Fruit fly (Drosophila melanogaster) S2 (cell line): ENCODE measurements around the gene toe.

Source experiments
- CG8478 ChIP-seq: fragments of >200 bp; optimal IDR thresholded peaks from 2 replicates; lab custom pipeline; 2018
- CTCF ChIP-seq, 2 experiments: fragments of >200 bp; optimal IDR thresholded peaks; 2 replicates each; lab custom pipeline; 2018

dm6 chr3L:12387063-12387462 is 45.4 kb downstream of the toe start:
- no peak for TF ChIP-seq CTCF (optimal IDR thresholded peaks at IDR 0.05; lab: Kevin White, UChicago)
- no peak for TF ChIP-seq CG8478 (lab: Kevin White, UChicago)
